Worm (Caenorhabditis elegans) whole organism, early embryonic: ENCODE measurements around the gene Y82E9BR.22.

Source experiments
- ama-1 ChIP-seq: fragments of 150-350 bp; optimal IDR thresholded peaks from 2 replicates; lab custom pipeline; 2014
- ceh-13 ChIP-seq: fragments of 200-800 bp; sonication (Bioruptor generic); optimal IDR thresholded peaks from 2 replicates; lab custom pipeline; 2018; ENCODE audit warnings: mild to moderate bottlenecking, missing genetic modification characterization, missing compliant biosample characterization

DNA sequence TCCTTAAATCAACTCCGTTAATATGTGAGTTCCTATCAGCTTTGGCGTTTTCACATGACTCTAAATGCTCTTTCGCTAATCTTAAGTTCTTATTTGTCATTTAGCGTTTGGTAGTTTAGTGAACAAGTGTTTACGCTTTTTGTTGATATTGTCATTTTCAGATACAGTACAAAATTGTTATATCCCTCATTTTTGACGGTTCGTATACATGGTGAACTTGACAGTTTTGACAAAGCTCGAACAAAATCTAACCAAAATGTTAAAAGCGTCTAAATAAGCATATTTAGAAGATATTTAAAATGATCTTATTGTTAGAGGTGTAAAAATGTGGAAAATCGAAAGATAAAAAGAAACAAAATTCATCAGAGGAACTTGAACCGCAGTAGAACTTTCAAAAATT lies 25.6 kb downstream of the Y82E9BR.22 start:
- no peak for TF ChIP-seq ama-1
- TF ChIP-seq ceh-13, result no peak
